Worm (Caenorhabditis elegans): ENCODE measurements around the gene F41G3.21.

The F41G3.21 gene

DNA sequence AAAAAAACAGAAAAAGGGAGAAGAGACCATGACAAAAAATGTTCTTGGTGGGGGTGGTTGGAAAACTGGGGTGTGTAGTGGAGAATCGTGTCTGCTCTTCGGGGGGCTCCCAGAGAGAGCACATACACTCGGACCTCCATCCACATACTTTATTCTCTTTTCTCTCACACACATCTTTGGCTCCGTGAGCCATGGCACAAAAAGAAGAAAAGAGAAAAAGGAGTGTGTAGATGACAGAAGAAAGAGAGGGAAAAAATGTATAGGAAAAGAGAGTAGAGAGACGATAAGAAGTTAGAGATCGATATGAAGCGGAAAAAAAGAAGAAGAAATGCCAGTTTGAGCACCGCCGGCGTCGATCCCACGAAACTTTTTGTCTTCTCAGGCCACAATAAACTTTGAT is 43.8 kb downstream of the F41G3.21 start (continued):
- TF ChIP-seq hlh-4 (tag; optimal IDR thresholded peaks at IDR 0.05) (no peak), hlh-17 (GFP tag; optimal IDR thresholded peaks at IDR 0.05; ENCODE audit: borderline replicate concordance) (no peak), elt-3 (tag; optimal IDR thresholded peaks at IDR 0.05) (no peak), mdl-1 (tag; optimal IDR thresholded peaks at IDR 0.05) (no peak), xbp-1 (tag; optimal IDR thresholded peaks at IDR 0.05) (peak; percentile 14), swsn-7 (tag; optimal IDR thresholded peaks at IDR 0.05) (peak; percentile 40), ceh-8 (GFP tag; optimal IDR thresholded peaks at IDR 0.05) (no peak)

DNA sequence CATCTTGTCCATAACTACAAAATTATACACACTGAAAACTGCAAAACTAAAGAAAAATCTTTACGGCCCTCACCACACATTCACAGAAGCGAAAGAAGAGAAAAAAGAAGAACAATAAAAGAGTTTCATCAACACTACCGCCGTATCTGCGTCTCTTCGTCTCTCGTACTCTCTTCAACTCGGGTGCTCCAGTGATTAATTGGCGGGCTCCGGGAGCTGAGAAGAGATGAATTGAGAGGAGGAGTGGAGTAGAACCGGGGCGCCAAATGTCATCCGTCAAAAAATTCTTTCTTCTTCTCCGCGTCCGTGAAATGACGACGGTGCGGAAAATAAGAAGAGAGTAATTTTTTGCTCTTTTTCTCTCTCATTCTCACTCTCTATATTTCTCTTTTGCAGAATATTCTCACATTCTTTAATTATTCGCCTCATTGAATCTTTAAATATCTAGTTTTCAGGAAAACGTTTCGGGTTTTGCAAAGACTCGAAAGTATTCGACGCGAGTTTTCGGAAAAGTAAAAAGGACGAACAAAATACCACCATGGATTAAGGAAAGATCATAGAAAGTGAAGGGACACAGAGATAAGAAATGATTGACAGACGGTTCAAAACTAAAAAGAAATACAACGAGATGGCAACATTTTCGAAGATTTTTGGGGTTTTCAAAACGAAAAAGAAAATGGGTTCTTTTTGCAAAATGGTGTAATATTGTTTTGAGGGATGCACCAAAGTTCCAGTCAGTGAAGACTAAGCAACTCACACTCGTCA is 45.1 kb downstream of the F41G3.21 start:
- TF ChIP-seq ztf-11 (tag; optimal IDR thresholded peaks at IDR 0.05) (no peak), snpc-4 (tag; optimal IDR thresholded peaks at IDR 0.05) (no peak), efl-1 (optimal IDR thresholded peaks at IDR 0.05) (peak in 1 of 2 experiments; percentile 11), efl-1 (GFP tag; optimal IDR thresholded peaks at IDR 0.05 in 1 of 2) (peak in 1 of 2 experiments; percentile 59), nhr-90 (tag; optimal IDR thresholded peaks at IDR 0.05; ENCODE audit: poor library complexity) (no peak), elt-2 (tag; optimal IDR thresholded peaks at IDR 0.05) (no peak), mef-2 (tag; optimal IDR thresholded peaks at IDR 0.05) (no peak), snu-23 (GFP tag; optimal IDR thresholded peaks at IDR 0.05) (peak; percentile 28), pqm-1 (tag; optimal IDR thresholded peaks at IDR 0.05) (no peak), lin-39 (tag; optimal IDR thresholded peaks at IDR 0.05) (peak; percentile 85), vab-15 (tag; optimal IDR thresholded peaks at IDR 0.05) (peak; percentile 15), hlh-4 (tag; optimal IDR thresholded peaks at IDR 0.05) (no peak), nhr-237 (tag; optimal IDR thresholded peaks at IDR 0.05) (no peak), pax-3 (tag; optimal IDR thresholded peaks at IDR 0.05) (no peak), ztf-4 (tag; optimal IDR thresholded peaks at IDR 0.05) (no peak), dpl-1 (GFP tag; optimal IDR thresholded peaks at IDR 0.05) (no peak), sox-4 (tag; optimal IDR thresholded peaks at IDR 0.05) (no peak), unc-86 (tag; optimal IDR thresholded peaks at IDR 0.05) (peak; percentile 5), tbx-2 (tag; optimal IDR thresholded peaks at IDR 0.05) (peak; percentile 49), nhr-20 (tag; optimal IDR thresholded peaks at IDR 0.05) (peak; percentile 3), nhr-19 (GFP tag; conservative IDR thresholded peaks at IDR 0.05) (peak; percentile 40; the same call in 1 of the 2 replicates), zip-4 (GFP tag; optimal IDR thresholded peaks at IDR 0.05) (no peak), swsn-7 (tag; optimal IDR thresholded peaks at IDR 0.05) (peak; percentile 20), grh-1 (GFP tag; IDR thresholded peaks at IDR 0.05) (no peak), sptf-1 (tag; optimal IDR thresholded peaks at IDR 0.05) (no peak), jun-1 (tag; optimal IDR thresholded peaks at IDR 0.05) (no peak), fkh-10 (GFP tag; optimal IDR thresholded peaks at IDR 0.05) (no peak), lin-35 (GFP tag; optimal IDR thresholded peaks at IDR 0.05) (peak in 1 of 2 experiments; percentile 2), mep-1 (tag; optimal IDR thresholded peaks at IDR 0.05) (no peak), C34B4.2 (tag; optimal IDR thresholded peaks at IDR 0.05) (no peak), lsy-2 (tag; optimal IDR thresholded peaks at IDR 0.05) (peak in 1 of 2 experiments; percentile 33), nhr-76 (tag; optimal IDR thresholded peaks at IDR 0.05) (no peak), ces-1 (GFP tag; optimal IDR thresholded peaks at IDR 0.05) (no peak), dsc-1 (tag; optimal IDR thresholded peaks at IDR 0.05) (peak; percentile 61), nhr-11 (tag; optimal IDR thresholded peaks at IDR 0.05) (no peak), fos-1 (tag; optimal IDR thresholded peaks at IDR 0.05) (no peak), hpl-2 (GFP tag; optimal IDR thresholded peaks at IDR 0.05) (no peak), fkh-4 (tag; optimal IDR thresholded peaks at IDR 0.05; ENCODE audit: borderline replicate concordance) (no peak), fkh-8 (tag; optimal IDR thresholded peaks at IDR 0.05) (no peak), nhr-77 (tag; optimal IDR thresholded peaks at IDR 0.05) (no peak), zag-1 (tag; optimal IDR thresholded peaks at IDR 0.05) (no peak), lir-3 (tag; optimal IDR thresholded peaks at IDR 0.05; ENCODE audit: poor library complexity) (no peak), egl-13 (tag; optimal IDR thresholded peaks at IDR 0.05) (no peak), blmp-1 (tag; optimal IDR thresholded peaks at IDR 0.05) (peak; percentile 61), nhr-71 (tag; optimal IDR thresholded peaks at IDR 0.05) (peak; percentile 74)

Measured in whole organism, L1 larva.